Fruit fly (Drosophila melanogaster): ENCODE measurements around the gene CG31827.

The CG31827 gene

dm6 chr2L:15735918-15736317 lies 30.9 kb downstream of the CG31827 start:
- no peak for TF ChIP-seq CG15710 (tag; optimal IDR thresholded peaks at IDR 0.05)
- TF ChIP-seq CG10348 (GFP tag; IDR thresholded peaks at IDR 0.05) = 0 out of 2 replicates have a peak, but pooled peaks have one; percentile 14

DNA sequence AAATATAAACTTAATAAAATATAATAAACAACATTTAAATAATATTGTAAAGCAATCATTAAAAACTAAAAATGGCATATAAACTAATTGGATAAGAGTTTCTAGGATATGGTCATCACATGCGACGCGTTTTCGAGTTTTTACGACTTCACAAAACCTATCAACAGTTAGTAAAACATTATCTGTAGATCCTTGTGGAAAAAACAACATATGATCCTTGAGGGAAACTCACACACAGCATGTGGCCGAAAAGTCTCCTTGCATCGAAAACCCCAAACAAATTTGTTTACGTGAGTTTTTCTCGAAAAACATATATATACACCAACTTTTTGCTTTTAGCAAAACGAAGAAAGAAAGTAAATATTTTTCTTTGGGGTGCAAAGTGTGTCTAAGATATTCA lies 35.9 kb downstream of the CG31827 start:
- TF ChIP-seq Ets98B (GFP tag; IDR thresholded peaks at IDR 0.05) = no peak
- TF ChIP-seq CG10348 (GFP tag; IDR thresholded peaks at IDR 0.05) = no peak
- TF ChIP-seq CG32121 (GFP tag; IDR thresholded peaks at IDR 0.05) = no peak
- no peak for TF ChIP-seq CG15710 (tag; optimal IDR thresholded peaks at IDR 0.05)
- TF ChIP-seq CG14655 (GFP tag; optimal IDR thresholded peaks at IDR 0.05) = no peak
- no peak for TF ChIP-seq rn (GFP tag; IDR thresholded peaks at IDR 0.05)
- no peak for TF ChIP-seq CG8159 (tag; optimal IDR thresholded peaks at IDR 0.05)
- TF ChIP-seq gl (tag; optimal IDR thresholded peaks at IDR 0.05) = no peak
- TF ChIP-seq CG34367 (tag; optimal IDR thresholded peaks at IDR 0.05) = no peak
- TF ChIP-seq D1 (tag; optimal IDR thresholded peaks at IDR 0.05) = no peak
- no peak for TF ChIP-seq EcR (GFP tag; optimal IDR thresholded peaks at IDR 0.05)
- TF ChIP-seq Snoo (tag; optimal IDR thresholded peaks at IDR 0.05) = no peak
- no peak for TF ChIP-seq CG17806 (tag; optimal IDR thresholded peaks at IDR 0.05)
- TF ChIP-seq CG8301 (tag; optimal IDR thresholded peaks at IDR 0.05) = no peak
- TF ChIP-seq CG12605 (GFP tag; IDR thresholded peaks at IDR 0.05) = no peak

- TF ChIP-seq Pif1B (GFP tag; optimal IDR thresholded peaks at IDR 0.05) (no peak), D1 (tag; optimal IDR thresholded peaks at IDR 0.05) (no peak), gl (tag; optimal IDR thresholded peaks at IDR 0.05) (no peak), Pif1A (GFP tag; optimal IDR thresholded peaks at IDR 0.05) (no peak), CG10348 (GFP tag; IDR thresholded peaks at IDR 0.05) (no peak)
These were observed 36.4 kb downstream of the CG31827 start for dm6 chr2L:15741418-15741817.

- no peak for TF ChIP-seq CG32121 (GFP tag; IDR thresholded peaks at IDR 0.05)
- TF ChIP-seq rn (GFP tag; IDR thresholded peaks at IDR 0.05) = no peak
- no peak for TF ChIP-seq CG13204 (GFP tag; optimal IDR thresholded peaks at IDR 0.05)
- no peak for TF ChIP-seq CG14655 (GFP tag; optimal IDR thresholded peaks at IDR 0.05)
- no peak for TF ChIP-seq CG15710 (tag; optimal IDR thresholded peaks at IDR 0.05)
- no peak for TF ChIP-seq fd96Ca (GFP tag; IDR thresholded peaks at IDR 0.05)
- TF ChIP-seq EcR (GFP tag; optimal IDR thresholded peaks at IDR 0.05) = no peak
- TF ChIP-seq CG8159 (tag; optimal IDR thresholded peaks at IDR 0.05) = no peak
- TF ChIP-seq CG8301 (tag; optimal IDR thresholded peaks at IDR 0.05) = no peak
- no peak for TF ChIP-seq CG12605 (GFP tag; IDR thresholded peaks at IDR 0.05)
These were observed 38.0 kb downstream of the CG31827 start for dm6 chr2L:15742976-15743375.

DNA sequence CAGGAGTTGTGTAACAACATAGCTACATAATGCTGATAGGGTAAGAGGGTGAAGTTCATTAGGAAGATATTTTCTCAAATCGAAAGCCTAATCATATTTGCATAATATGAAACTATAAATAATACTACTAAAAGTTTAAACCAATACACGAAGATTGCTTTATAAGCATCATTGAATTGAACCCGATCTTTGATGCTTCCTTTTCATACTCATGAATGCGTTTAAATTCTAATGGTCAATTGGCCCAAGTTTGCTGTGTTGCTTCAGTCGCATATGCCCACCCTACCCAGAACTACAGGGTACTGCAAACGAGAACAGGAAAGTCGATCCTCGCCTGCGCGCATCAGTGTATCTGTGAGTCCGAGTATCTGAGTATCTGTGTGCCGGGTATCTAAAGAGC lies 38.6 kb downstream of the CG31827 start:
- TF ChIP-seq CG8301 (tag; optimal IDR thresholded peaks at IDR 0.05) = no peak
- TF ChIP-seq CG14655 (GFP tag; optimal IDR thresholded peaks at IDR 0.05) = peak; percentile 46
- no peak for TF ChIP-seq CG32121 (GFP tag; IDR thresholded peaks at IDR 0.05)
- peak; percentile 72 for TF ChIP-seq CG13204 (GFP tag; optimal IDR thresholded peaks at IDR 0.05)
- peak; percentile 25 for TF ChIP-seq Pif1B (GFP tag; optimal IDR thresholded peaks at IDR 0.05)
- TF ChIP-seq CG4496 (GFP tag; IDR thresholded peaks at IDR 0.05) = peak; percentile 49; the same call in 1 of the 3 replicates
- TF ChIP-seq CG9948 (tag; optimal IDR thresholded peaks at IDR 0.05) = peak; percentile 84
- no peak for TF ChIP-seq CG12605 (GFP tag; IDR thresholded peaks at IDR 0.05)
- TF ChIP-seq EcR (GFP tag; optimal IDR thresholded peaks at IDR 0.05) = no peak
- TF ChIP-seq Snoo (tag; optimal IDR thresholded peaks at IDR 0.05) = peak; percentile 94
- TF ChIP-seq rn (GFP tag; IDR thresholded peaks at IDR 0.05) = no peak
- TF ChIP-seq Ets98B (GFP tag; IDR thresholded peaks at IDR 0.05) = no peak
- peak; percentile 78 for TF ChIP-seq Pif1A (GFP tag; optimal IDR thresholded peaks at IDR 0.05)
- TF ChIP-seq fd96Ca (GFP tag; IDR thresholded peaks at IDR 0.05) = no peak
- TF ChIP-seq D1 (tag; optimal IDR thresholded peaks at IDR 0.05) = no peak
- peak; percentile 45 for TF ChIP-seq CG8159 (tag; optimal IDR thresholded peaks at IDR 0.05)
- peak; percentile 95 for TF ChIP-seq CG15710 (tag; optimal IDR thresholded peaks at IDR 0.05)
- peak; percentile 94 for TF ChIP-seq CG34367 (tag; optimal IDR thresholded peaks at IDR 0.05)
- TF ChIP-seq CG10348 (GFP tag; IDR thresholded peaks at IDR 0.05) = no peak
- no peak for TF ChIP-seq CG17806 (tag; optimal IDR thresholded peaks at IDR 0.05)
- no peak for TF ChIP-seq gl (tag; optimal IDR thresholded peaks at IDR 0.05)

- TF ChIP-seq Pif1B (GFP tag; optimal IDR thresholded peaks at IDR 0.05) (no peak), Ets98B (GFP tag; IDR thresholded peaks at IDR 0.05) (no peak), CG9948 (tag; optimal IDR thresholded peaks at IDR 0.05) (no peak), fd96Ca (GFP tag; IDR thresholded peaks at IDR 0.05) (no peak; the same call in 2 of the 3 replicates), CG14655 (GFP tag; optimal IDR thresholded peaks at IDR 0.05) (no peak), CG10348 (GFP tag; IDR thresholded peaks at IDR 0.05) (no peak), CG34367 (tag; optimal IDR thresholded peaks at IDR 0.05) (no peak), CG4496 (GFP tag; IDR thresholded peaks at IDR 0.05) (0 out of 3 replicates have a peak, but pooled peaks have one; percentile 18), Snoo (tag; optimal IDR thresholded peaks at IDR 0.05) (no peak), gl (tag; optimal IDR thresholded peaks at IDR 0.05) (no peak), D1 (tag; optimal IDR thresholded peaks at IDR 0.05) (no peak), CG15710 (tag; optimal IDR thresholded peaks at IDR 0.05) (no peak), CG32121 (GFP tag; IDR thresholded peaks at IDR 0.05) (no peak), CG13204 (GFP tag; optimal IDR thresholded peaks at IDR 0.05) (peak; percentile 4), CG17806 (tag; optimal IDR thresholded peaks at IDR 0.05) (no peak), CG8159 (tag; optimal IDR thresholded peaks at IDR 0.05) (peak; percentile 13), CG12605 (GFP tag; IDR thresholded peaks at IDR 0.05) (no peak), rn (GFP tag; IDR thresholded peaks at IDR 0.05) (no peak), Pif1A (GFP tag; optimal IDR thresholded peaks at IDR 0.05) (no peak), EcR (GFP tag; optimal IDR thresholded peaks at IDR 0.05) (peak; percentile 88), CG8301 (tag; optimal IDR thresholded peaks at IDR 0.05) (no peak)
These were observed 40.3 kb downstream of the CG31827 start for dm6 chr2L:15745036-15745854.

All from whole organism, pupa.